Worm (Caenorhabditis elegans): Measurements from ENCODE around the gene Y45G5AM.3.

DNA sequence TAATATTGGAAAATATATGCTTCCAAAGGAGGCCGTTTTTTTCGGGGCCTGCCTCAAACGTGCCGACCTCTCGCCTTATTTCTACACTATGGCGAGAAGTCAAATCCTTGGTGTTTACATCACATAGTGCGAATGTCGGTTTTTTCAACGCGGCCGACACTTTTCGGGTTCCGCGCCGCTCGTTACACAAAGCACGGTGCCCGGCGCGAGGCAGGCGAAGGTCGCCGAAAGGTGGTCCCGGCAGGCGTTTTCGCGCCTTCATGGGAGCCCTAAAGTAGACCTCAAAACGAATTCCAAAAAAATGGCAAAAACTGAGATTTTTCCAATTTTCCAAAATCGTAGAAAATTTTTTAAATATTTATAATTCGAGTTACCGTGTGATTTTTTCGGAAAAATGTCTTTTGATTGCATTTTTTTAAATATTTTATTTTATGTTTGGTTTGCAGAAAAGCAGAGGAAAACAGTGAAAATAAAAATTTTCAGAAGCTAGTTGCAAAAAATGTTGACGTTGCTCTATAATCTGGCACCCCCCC lies 38.7 kb upstream of the Y45G5AM.3 start, which contains the start of gene T05B4.12:
- TF ChIP-seq hmg-4 (GFP tag; optimal IDR thresholded peaks at IDR 0.05) (no peak), hnd-1 (tag; optimal IDR thresholded peaks at IDR 0.05) (no peak), sea-1 (GFP tag; conservative IDR thresholded peaks at IDR 0.05) (no peak), ama-1 (optimal IDR thresholded peaks at IDR 0.05) (no peak), F13C5.2 (tag; optimal IDR thresholded peaks at IDR 0.05) (no peak), tbx-11 (GFP tag; IDR thresholded peaks at IDR 0.05) (no peak), B0310.2 (tag; optimal IDR thresholded peaks at IDR 0.05) (no peak), ceh-13 (GFP tag; optimal IDR thresholded peaks at IDR 0.05) (no peak), tbx-37 (GFP tag; conservative IDR thresholded peaks at IDR 0.05) (no peak), pes-1 (GFP tag; IDR thresholded peaks at IDR 0.05) (no peak), hmbx-1 (tag; optimal IDR thresholded peaks at IDR 0.05) (no peak)
